Fruit fly (Drosophila melanogaster): Measurements from ENCODE around the gene DIP-iota.

Gene DIP-iota

DNA sequence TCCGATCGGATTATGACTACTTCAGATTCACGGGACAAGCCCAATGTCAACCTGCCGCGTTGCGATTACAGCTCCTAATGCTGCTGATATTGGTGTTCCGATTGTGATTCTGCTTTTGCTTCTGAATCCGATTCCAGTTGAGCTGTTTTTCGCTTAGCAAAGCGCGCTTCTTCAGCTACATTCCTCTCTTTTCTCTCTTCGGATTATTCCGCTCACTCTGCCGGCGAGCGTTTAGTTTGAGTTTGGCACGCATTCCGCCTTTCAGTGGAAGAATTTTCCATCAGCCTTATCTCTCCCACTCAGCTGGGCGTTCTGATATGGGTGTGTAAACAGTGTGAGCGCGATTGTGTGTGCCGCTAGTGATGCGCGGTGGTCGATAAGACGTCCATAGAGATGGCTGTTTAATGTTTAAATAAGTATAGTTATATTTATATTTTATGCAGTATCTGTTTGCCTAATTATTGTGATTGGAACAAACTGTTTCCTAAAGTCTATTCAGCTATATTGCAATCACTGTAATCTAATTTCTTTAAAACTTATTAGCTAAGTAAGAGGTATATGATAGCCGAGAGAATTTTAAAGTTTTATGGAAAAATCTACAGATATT, 46.3 kb upstream of the DIP-iota start, which contains the start of gene Galt (continued):
- TF ChIP-seq CG3726 (GFP tag; IDR thresholded peaks at IDR 0.05) (no peak), NK7.1 (GFP tag; optimal IDR thresholded peaks at IDR 0.05) (no peak), prd (optimal IDR thresholded peaks at IDR 0.05) (no peak), prd (GFP tag; IDR thresholded peaks at IDR 0.05) (0 out of 3 replicates have a peak, but pooled peaks have one; percentile 36), tin (GFP tag; optimal IDR thresholded peaks at IDR 0.05) (no peak), gfzf (GFP tag; optimal IDR thresholded peaks at IDR 0.05) (no peak), CG6654 (GFP tag; optimal IDR thresholded peaks at IDR 0.05) (no peak), CkIIα-i1 (GFP tag; IDR thresholded peaks at IDR 0.05) (no peak), ase (GFP tag; IDR thresholded peaks at IDR 0.05) (no peak), oc (tag; optimal IDR thresholded peaks at IDR 0.05) (no peak), CG13624 (GFP tag; optimal IDR thresholded peaks at IDR 0.05) (no peak), zen2 (GFP tag; IDR thresholded peaks at IDR 0.05; ENCODE audit: partially characterized antibody) (peak; percentile 54; the same call in 2 of the 3 replicates), cg (GFP tag; optimal IDR thresholded peaks at IDR 0.05) (peak; percentile 65), CG16815 (GFP tag; optimal IDR thresholded peaks at IDR 0.05) (no peak), bigmax (GFP tag; optimal IDR thresholded peaks at IDR 0.05) (no peak), disco-r (GFP tag; optimal IDR thresholded peaks at IDR 0.05) (no peak), Ssrp (tag; optimal IDR thresholded peaks at IDR 0.05) (peak; percentile 3), CG30403 (GFP tag; optimal IDR thresholded peaks at IDR 0.05) (peak; percentile 8), TFAM (GFP tag; optimal IDR thresholded peaks at IDR 0.05) (no peak), Usf (GFP tag; optimal IDR thresholded peaks at IDR 0.05) (no peak), CG12219 (GFP tag; optimal IDR thresholded peaks at IDR 0.05) (no peak), dati (GFP tag; IDR thresholded peaks at IDR 0.05) (no peak), amos (GFP tag; IDR thresholded peaks at IDR 0.05; ENCODE audit: partially characterized antibody) (peak; percentile 10; the same call in 1 of the 2 replicates), CG10147 (GFP tag; optimal IDR thresholded peaks at IDR 0.05) (no peak), unpg (GFP tag; optimal IDR thresholded peaks at IDR 0.05) (peak; percentile 39), CG9437 (GFP tag; optimal IDR thresholded peaks at IDR 0.05) (peak; percentile 50), pum (GFP tag; optimal IDR thresholded peaks at IDR 0.05) (no peak), Hand (GFP tag; optimal IDR thresholded peaks at IDR 0.05) (no peak), sd (tag; optimal IDR thresholded peaks at IDR 0.05) (peak; percentile 99), Dfd (GFP tag; optimal IDR thresholded peaks at IDR 0.05) (no peak), slou (GFP tag; optimal IDR thresholded peaks at IDR 0.05) (no peak), Chrac-16 (GFP tag; optimal IDR thresholded peaks at IDR 0.05) (no peak), HLH4C (GFP tag; IDR thresholded peaks at IDR 0.05; ENCODE audit: partially characterized antibody) (peak; percentile 94), run (tag; optimal IDR thresholded peaks at IDR 0.05) (no peak), CG17912 (GFP tag; optimal IDR thresholded peaks at IDR 0.05) (no peak), sima (GFP tag; optimal IDR thresholded peaks at IDR 0.05) (no peak), dan (GFP tag; IDR thresholded peaks at IDR 0.05) (no peak), Jarid2 (GFP tag; optimal IDR thresholded peaks at IDR 0.05) (peak; percentile 18), Hsf (GFP tag; optimal IDR thresholded peaks at IDR 0.05) (no peak), YL-1 (GFP tag; optimal IDR thresholded peaks at IDR 0.05) (peak; percentile 35), eve (GFP tag; optimal IDR thresholded peaks at IDR 0.05) (no peak), caup (GFP tag; optimal IDR thresholded peaks at IDR 0.05; ENCODE audit: severe bottlenecking) (peak; percentile 48), Ravus (GFP tag; IDR thresholded peaks at IDR 0.05) (no peak), Stat92E (GFP tag; optimal IDR thresholded peaks at IDR 0.05) (no peak), B-H2 (GFP tag; optimal IDR thresholded peaks at IDR 0.05) (peak; percentile 44), bab2 (GFP tag; optimal IDR thresholded peaks at IDR 0.05) (no peak), CG12236 (GFP tag; optimal IDR thresholded peaks at IDR 0.05) (no peak), Sin3A (optimal IDR thresholded peaks at IDR 0.05) (no peak), D19A (tag; optimal IDR thresholded peaks at IDR 0.05) (no peak), CG12659 (GFP tag; optimal IDR thresholded peaks at IDR 0.05) (peak; percentile 46)
